Fruit fly (Drosophila melanogaster) whole organism, adult: Measurements from ENCODE around the gene yata.
A peak's percentile ranks its signal among the peaks of the same experiment; 100 is the strongest.

Experiments used
- CG33017 ChIP-seq: fragments of 200-800 bp; sonication (Bioruptor generic); optimal IDR thresholded peaks from 2 replicates; lab custom pipeline; 2018; ENCODE audit warnings: missing biosample characterization, mild to moderate bottlenecking, missing genetic modification characterization, moderate library complexity
- Hr96 ChIP-seq: fragments of 200-800 bp; sonication (Bioruptor generic); optimal IDR thresholded peaks from 2 replicates; lab custom pipeline; 2016; ENCODE audit warnings: missing biosample characterization, missing genetic modification characterization
- Mnt ChIP-seq: fragments of 200-800 bp; sonication (Bioruptor generic); optimal IDR thresholded peaks from 2 replicates; lab custom pipeline; 2016; ENCODE audit warnings: missing biosample characterization, mild to moderate bottlenecking, missing genetic modification characterization
- kay ChIP-seq: fragments of 200-800 bp; sonication (Bioruptor generic); peaks from one replicate; lab custom pipeline; 2016; ENCODE audit warnings: missing biosample characterization, missing genetic modification characterization, borderline replicate concordance
- toe ChIP-seq: fragments of 200-800 bp; sonication (Bioruptor generic); optimal IDR thresholded peaks from 2 replicates; lab custom pipeline; 2016; ENCODE audit warnings: missing biosample characterization, missing genetic modification characterization

- peak; percentile 75 for TF ChIP-seq Hr96 (GFP tag; lab: Kevin White, UChicago)
- peak; percentile 66 for TF ChIP-seq toe (GFP tag; lab: Kevin White, UChicago)
- no peak for TF ChIP-seq kay (GFP tag; lab: Kevin White, UChicago)
- peak; percentile 22 for TF ChIP-seq Mnt (GFP tag; lab: Kevin White, UChicago)
- TF ChIP-seq CG33017, result no peak
Observed at dm6 chr3R:29725577-29726240, 23.3 kb upstream of the yata start, which contains the start of gene Kul.
